Worm (Caenorhabditis elegans) whole organism, late embryonic: ENCODE results near the gene sri-54.
"Not testable (repeated sequence)": the region's sequence is repeated elsewhere in the genome, so short reads cannot be mapped to it uniquely, and the experiment has no call there.

Experiments used
- F13H6.1 ChIP-seq: sonication (generic microtip); optimal IDR thresholded peaks from 2 replicates; lab custom pipeline; 2016; ENCODE audit warnings: missing genetic modification characterization, missing compliant biosample characterization
- K02D7.2 ChIP-seq: sonication (generic microtip); optimal IDR thresholded peaks from 2 replicates; lab custom pipeline; 2017; ENCODE audit warnings: mild to moderate bottlenecking, missing genetic modification characterization, missing compliant biosample characterization
- K09A11.1 ChIP-seq: sonication (generic microtip); optimal IDR thresholded peaks from 2 replicates; lab custom pipeline; 2017; ENCODE audit warnings: antibody characterized with exemption, mild to moderate bottlenecking, missing genetic modification characterization, missing compliant biosample characterization; ENCODE audit not compliant: insufficient read depth
- ahr-1 ChIP-seq: sonication (generic microtip); optimal IDR thresholded peaks from 2 replicates; lab custom pipeline; 2016; ENCODE audit warnings: missing genetic modification characterization, missing compliant biosample characterization
- ama-1 ChIP-seq: fragments of 150-350 bp; optimal IDR thresholded peaks from 2 replicates; lab custom pipeline; 2014
- ceh-14 ChIP-seq: sonication (generic microtip); optimal IDR thresholded peaks from 2 replicates; lab custom pipeline; 2016; ENCODE audit warnings: missing genotype, missing genetic modification characterization, missing compliant biosample characterization
- ceh-19 ChIP-seq: fragments of 200-800 bp; sonication (Bioruptor generic); optimal IDR thresholded peaks from 2 replicates; lab custom pipeline; 2018; ENCODE audit warnings: mild to moderate bottlenecking, missing genetic modification characterization, missing compliant biosample characterization
- ceh-2 ChIP-seq: sonication (generic microtip); optimal IDR thresholded peaks from 2 replicates; lab custom pipeline; 2016; ENCODE audit warnings: missing genotype, missing genetic modification characterization, missing compliant biosample characterization
- ceh-22 ChIP-seq: sonication (generic microtip); optimal IDR thresholded peaks from 2 replicates; lab custom pipeline; 2017; ENCODE audit warnings: missing biosample characterization, missing genetic modification characterization
- ceh-24 ChIP-seq: sonication (generic microtip); optimal IDR thresholded peaks from 2 replicates; lab custom pipeline; 2016; ENCODE audit warnings: mild to moderate bottlenecking, missing genetic modification characterization, missing compliant biosample characterization
- ceh-34 ChIP-seq: sonication (generic microtip); optimal IDR thresholded peaks from 2 replicates; lab custom pipeline; 2016; ENCODE audit warnings: mild to moderate bottlenecking, missing genetic modification characterization, missing compliant biosample characterization
- ceh-48 ChIP-seq: sonication (generic microtip); optimal IDR thresholded peaks from 2 replicates; lab custom pipeline; 2016; ENCODE audit warnings: missing genetic modification characterization, inconsistent platforms, missing compliant biosample characterization
- che-1 ChIP-seq: sonication (generic microtip); optimal IDR thresholded peaks from 2 replicates; lab custom pipeline; 2016; ENCODE audit warnings: mild to moderate bottlenecking, missing genetic modification characterization, missing compliant biosample characterization
- dmd-4 ChIP-seq: sonication (generic microtip); optimal IDR thresholded peaks from 2 replicates; lab custom pipeline; 2016; ENCODE audit warnings: borderline replicate concordance, missing genetic modification characterization, missing compliant biosample characterization
- dve-1 ChIP-seq: sonication (generic microtip); optimal IDR thresholded peaks from 2 replicates; lab custom pipeline; 2017; ENCODE audit warnings: antibody characterized with exemption, mild to moderate bottlenecking, missing genetic modification characterization, missing compliant biosample characterization
- elt-2 ChIP-seq: sonication (generic microtip); optimal IDR thresholded peaks from 2 replicates; lab custom pipeline; 2016; ENCODE audit warnings: missing genetic modification reagents, missing genetic modification characterization, missing compliant biosample characterization
- elt-4 ChIP-seq: sonication (generic microtip); optimal IDR thresholded peaks from 2 replicates; lab custom pipeline; 2016; ENCODE audit warnings: missing genetic modification characterization, missing compliant biosample characterization
- ets-4 ChIP-seq: sonication (generic microtip); optimal IDR thresholded peaks from 2 replicates; lab custom pipeline; 2016; ENCODE audit warnings: missing genetic modification characterization, missing compliant biosample characterization
- fax-1 ChIP-seq: sonication (generic microtip); optimal IDR thresholded peaks from 2 replicates; lab custom pipeline; 2016; ENCODE audit warnings: missing genotype, missing genetic modification characterization, missing compliant biosample characterization
- gmeb-2 ChIP-seq: sonication (generic microtip); optimal IDR thresholded peaks from 2 replicates; lab custom pipeline; 2016; ENCODE audit warnings: missing genetic modification characterization, inconsistent platforms, missing compliant biosample characterization
- hlh-13 ChIP-seq: fragments of 200-800 bp; sonication (Bioruptor generic); optimal IDR thresholded peaks from 2 replicates; lab custom pipeline; 2018; ENCODE audit warnings: mild to moderate bottlenecking, missing genetic modification characterization, missing compliant biosample characterization
- hlh-30 ChIP-seq: sonication (generic microtip); optimal IDR thresholded peaks from 2 replicates; lab custom pipeline; 2017; ENCODE audit warnings: antibody characterized with exemption, missing genetic modification characterization, missing compliant biosample characterization; ENCODE audit not compliant: insufficient read depth
- hlh-8 ChIP-seq: sonication (generic microtip); optimal IDR thresholded peaks from 2 replicates; lab custom pipeline; 2016; ENCODE audit warnings: missing genotype, missing genetic modification characterization, missing compliant biosample characterization
- lim-6 ChIP-seq: sonication (generic microtip); optimal IDR thresholded peaks from 2 replicates; lab custom pipeline; 2016; ENCODE audit warnings: missing genetic modification characterization, missing compliant biosample characterization
- lin-11 ChIP-seq: fragments of 200-800 bp; sonication (Bioruptor generic); optimal IDR thresholded peaks from 2 replicates; lab custom pipeline; 2018; ENCODE audit warnings: mild to moderate bottlenecking, missing genetic modification characterization, missing compliant biosample characterization
- madf-2 ChIP-seq: sonication (generic microtip); optimal IDR thresholded peaks from 2 replicates; lab custom pipeline; 2017; ENCODE audit warnings: missing genetic modification characterization, missing compliant biosample characterization
- mec-3 ChIP-seq: sonication (generic microtip); optimal IDR thresholded peaks from 2 replicates; lab custom pipeline; 2016; ENCODE audit warnings: borderline replicate concordance, missing genetic modification characterization, missing compliant biosample characterization
- nhr-11 ChIP-seq: fragments of 150-350 bp; optimal IDR thresholded peaks from 2 replicates; lab custom pipeline; 2014; ENCODE audit warnings: missing biosample characterization, missing genetic modification characterization
- pag-3 ChIP-seq: sonication (generic microtip); optimal IDR thresholded peaks from 2 replicates; lab custom pipeline; 2016; ENCODE audit warnings: missing compliant biosample characterization, missing genetic modification characterization, borderline replicate concordance
- pax-1 ChIP-seq: fragments of 150-350 bp; optimal IDR thresholded peaks from 2 replicates; lab custom pipeline; 2014; ENCODE audit warnings: missing biosample characterization, missing genetic modification characterization
- pros-1 ChIP-seq: fragments of 150-350 bp; optimal IDR thresholded peaks from 2 replicates; lab custom pipeline; 2014; ENCODE audit warnings: missing biosample characterization, missing genetic modification reagents, missing genetic modification characterization
- sox-2 ChIP-seq: fragments of 200-800 bp; sonication (Bioruptor generic); IDR thresholded peaks from 2 replicates; pipeline ENCODE4 v1.3.6; 2022; ENCODE audit warnings: missing genetic modification reagents, missing genetic modification characterization, missing compliant biosample characterization
- sox-4 ChIP-seq: sonication (generic microtip); optimal IDR thresholded peaks from 2 replicates; lab custom pipeline; 2017; ENCODE audit warnings: mild to moderate bottlenecking, missing genetic modification characterization, inconsistent platforms, missing compliant biosample characterization
- tbx-2 ChIP-seq: sonication (generic microtip); optimal IDR thresholded peaks from 2 replicates; lab custom pipeline; 2016; ENCODE audit warnings: missing genetic modification characterization, missing compliant biosample characterization
- tbx-7 ChIP-seq: sonication (generic microtip); optimal IDR thresholded peaks from 2 replicates; lab custom pipeline; 2016; ENCODE audit warnings: missing genotype, missing genetic modification characterization, missing compliant biosample characterization
- unc-42 ChIP-seq: sonication (generic microtip); optimal IDR thresholded peaks from 2 replicates; lab custom pipeline; 2016; ENCODE audit warnings: missing genotype, missing genetic modification characterization, missing compliant biosample characterization
- unc-55 ChIP-seq: sonication (generic microtip); optimal IDR thresholded peaks from 2 replicates; lab custom pipeline; 2017; ENCODE audit warnings: missing biosample characterization, missing genetic modification reagents, missing genetic modification characterization
- unc-86 ChIP-seq: sonication (generic microtip); optimal IDR thresholded peaks from 2 replicates; lab custom pipeline; 2016; ENCODE audit warnings: missing genetic modification characterization, missing compliant biosample characterization
- ztf-16 ChIP-seq: sonication (generic microtip); optimal IDR thresholded peaks from 2 replicates; lab custom pipeline; 2017; ENCODE audit warnings: missing genetic modification characterization, missing compliant biosample characterization

sri-54 gene

ce11 chrII:3135293-3135692, 2.4 kb downstream of the sri-54 start:
- no peak for TF ChIP-seq dmd-4 (tag; lab: Kevin White, UChicago)
- peak; percentile 63 for TF ChIP-seq dve-1 (tag; lab: Kevin White, UChicago)

ce11 chrII:3129007-3129406, 8.7 kb downstream of the sri-54 start, which contains the start of gene chil-24:
chil-24 (plus strand) TSS chrII:3129162.
- TF ChIP-seq ets-4 (tag; lab: Kevin White, UChicago) (no peak), nhr-11 (tag; lab: Kevin White, UChicago) (no peak), lin-11 (tag; lab: Kevin White, UChicago) (no peak), ama-1 (lab: Kevin White, UChicago) (no peak), unc-42 (tag; lab: Kevin White, UChicago) (no peak), che-1 (tag; lab: Kevin White, UChicago) (no peak), elt-2 (tag; lab: Kevin White, UChicago) (no peak), K02D7.2 (tag; lab: Kevin White, UChicago) (no peak), tbx-7 (tag; lab: Kevin White, UChicago) (no peak), hlh-30 (tag; lab: Kevin White, UChicago) (no peak)

- not testable (repeated sequence) for TF ChIP-seq lim-6 (tag; lab: Kevin White, UChicago); ceh-24 (tag; lab: Kevin White, UChicago); ceh-19
Observed at ce11 chrII:3126741-3127140, 11.0 kb downstream of the sri-54 start, which contains the start of gene ins-31. ins-31 (plus strand) TSS chrII:3127041.

ce11 chrII:3126341-3126740, 11.4 kb downstream of the sri-54 start, which contains the start of gene ins-19:
ins-19 (minus strand) TSS chrII:3126441.
- TF ChIP-seq ceh-19: no peak
- no peak for TF ChIP-seq K09A11.1 (tag; lab: Kevin White, UChicago)
- no peak for TF ChIP-seq F13H6.1 (tag; lab: Kevin White, UChicago)
- TF ChIP-seq tbx-7 (tag; lab: Kevin White, UChicago): no peak
- TF ChIP-seq ceh-22 (tag; lab: Kevin White, UChicago): no peak
- TF ChIP-seq che-1 (tag; lab: Kevin White, UChicago): no peak
- no peak for TF ChIP-seq elt-2 (tag; lab: Kevin White, UChicago)
- TF ChIP-seq gmeb-2: no peak
- TF ChIP-seq elt-4 (tag; lab: Kevin White, UChicago): no peak
- TF ChIP-seq hlh-13: no peak
- TF ChIP-seq fax-1 (tag; lab: Kevin White, UChicago): no peak
- TF ChIP-seq lin-11 (tag; lab: Kevin White, UChicago): no peak
- no peak for TF ChIP-seq pros-1 (tag; lab: Kevin White, UChicago)
- TF ChIP-seq pax-1 (tag; lab: Kevin White, UChicago): no peak
- no peak for TF ChIP-seq sox-4 (tag; lab: Kevin White, UChicago)
- no peak for TF ChIP-seq sox-2 (GFP tag; lab: Robert Waterston, UW)

- TF ChIP-seq elt-4 (tag; lab: Kevin White, UChicago): no peak
- no peak for TF ChIP-seq unc-86 (tag; lab: Kevin White, UChicago)
- TF ChIP-seq madf-2 (tag; lab: Kevin White, UChicago): no peak
- no peak for TF ChIP-seq dve-1 (tag; lab: Kevin White, UChicago)
- no peak for TF ChIP-seq ahr-1
- TF ChIP-seq F13H6.1 (tag; lab: Kevin White, UChicago): no peak
- no peak for TF ChIP-seq pag-3 (tag; lab: Kevin White, UChicago)
- TF ChIP-seq hlh-13: no peak
- no peak for TF ChIP-seq hlh-8 (tag; lab: Kevin White, UChicago)
Observed at ce11 chrII:3123206-3123605, 14.5 kb downstream of the sri-54 start, which contains the start of gene srh-71. srh-71 (plus strand) TSS chrII:3123506.

ce11 chrII:3118907-3119382, 18.8 kb downstream of the sri-54 start, which contains the start of gene T10D4.6:
T10D4.6 (plus strand) TSS chrII:3119332.
- TF ChIP-seq ceh-22 (tag; lab: Kevin White, UChicago) (no peak), K02D7.2 (tag; lab: Kevin White, UChicago) (no peak), ztf-16 (no peak), mec-3 (tag; lab: Kevin White, UChicago) (no peak), ceh-34 (tag; lab: Kevin White, UChicago) (peak; percentile 40), pros-1 (tag; lab: Kevin White, UChicago) (no peak), pag-3 (tag; lab: Kevin White, UChicago) (no peak), elt-4 (tag; lab: Kevin White, UChicago) (no peak), unc-55 (no peak), ceh-14 (tag; lab: Kevin White, UChicago) (no peak), F13H6.1 (tag; lab: Kevin White, UChicago) (no peak), tbx-7 (tag; lab: Kevin White, UChicago) (no peak), unc-42 (tag; lab: Kevin White, UChicago) (peak; percentile 34), sox-2 (GFP tag; lab: Robert Waterston, UW) (no peak), unc-86 (tag; lab: Kevin White, UChicago) (no peak), ceh-2 (tag; lab: Kevin White, UChicago) (peak; percentile 0), che-1 (tag; lab: Kevin White, UChicago) (no peak), ama-1 (lab: Kevin White, UChicago) (no peak), hlh-13 (no peak), tbx-2 (peak; percentile 70), ceh-19 (no peak), ceh-48 (tag; lab: Kevin White, UChicago) (peak; percentile 71)
